Fruit fly (Drosophila melanogaster): ENCODE measurements around the gene fry.

- TF ChIP-seq Sin3A (optimal IDR thresholded peaks at IDR 0.05) (no peak), h (optimal IDR thresholded peaks at IDR 0.05) (no peak), insv (optimal IDR thresholded peaks at IDR 0.05) (no peak), Myc (optimal IDR thresholded peaks at IDR 0.05) (no peak), psq (optimal IDR thresholded peaks at IDR 0.05) (no peak), ttk (optimal IDR thresholded peaks at IDR 0.05) (no peak)
Observed at dm6 chr3L:9726707-9727106, 47.8 kb upstream of the fry start, which contains the start of gene Naa60.

Data from Kc167 (cell line).